Fruit fly (Drosophila melanogaster): ENCODE measurements around the gene Teh2.

dm6 chr3L:4229365-4229967 is 41.6 kb upstream of the Teh2 start:
- TF ChIP-seq CTCF (optimal IDR thresholded peaks at IDR 0.05) (no peak), CG8478 (optimal IDR thresholded peaks at IDR 0.05) (no peak)
